Worm (Caenorhabditis elegans): ENCODE results near the gene Y24D9A.6.
A peak's percentile ranks its signal among the peaks of the same experiment; 100 is the strongest.

The Y24D9A.6 gene

DNA sequence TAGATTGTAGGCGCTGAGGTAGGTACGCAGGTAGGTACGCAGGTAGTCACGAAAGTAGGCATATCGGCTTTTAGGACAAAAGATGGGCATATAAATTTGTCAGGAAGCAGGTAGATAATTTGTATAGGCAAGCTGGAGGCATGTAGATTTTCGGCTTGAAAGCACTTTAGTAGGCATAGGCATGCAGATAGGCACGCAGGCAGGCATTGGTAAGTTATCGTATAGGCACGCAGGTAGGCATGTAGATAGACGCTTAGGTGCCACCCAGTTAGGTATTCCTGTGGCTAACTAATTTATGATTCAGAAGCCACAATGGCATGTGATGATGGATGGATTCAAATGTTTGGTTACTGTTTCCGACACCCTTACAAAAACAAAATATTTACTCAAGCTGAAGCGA, 22.8 kb upstream of the Y24D9A.6 start:
- TF ChIP-seq nhr-11 (tag; optimal IDR thresholded peaks at IDR 0.05) (no peak), aly-2 (tag; optimal IDR thresholded peaks at IDR 0.05) (no peak), sem-4 (tag; optimal IDR thresholded peaks at IDR 0.05) (no peak), C34F6.9 (tag; optimal IDR thresholded peaks at IDR 0.05) (no peak), ztf-4 (tag; optimal IDR thresholded peaks at IDR 0.05) (no peak), lin-13 (GFP tag; optimal IDR thresholded peaks at IDR 0.05) (no peak), ztf-11 (tag; optimal IDR thresholded peaks at IDR 0.05) (no peak), nhr-10 (tag; optimal IDR thresholded peaks at IDR 0.05) (no peak)

ce11 chrIV:4422029-4422428, 21.8 kb upstream of the Y24D9A.6 start, which contains the start of gene clec-175:
Gene clec-175 (plus strand): TSS chrIV:4422329.
- no peak for TF ChIP-seq ama-1 (optimal IDR thresholded peaks at IDR 0.05)
- TF ChIP-seq lin-39 (tag; optimal IDR thresholded peaks at IDR 0.05) = no peak
- TF ChIP-seq lin-13 (GFP tag; optimal IDR thresholded peaks at IDR 0.05) = no peak
- no peak for TF ChIP-seq nhr-21 (tag; optimal IDR thresholded peaks at IDR 0.05)
- no peak for TF ChIP-seq unc-62 (GFP tag; optimal IDR thresholded peaks at IDR 0.05)
- TF ChIP-seq nhr-11 (tag; optimal IDR thresholded peaks at IDR 0.05) = no peak
- no peak for TF ChIP-seq aly-2 (tag; optimal IDR thresholded peaks at IDR 0.05)
- no peak for TF ChIP-seq ceh-82 (tag; optimal IDR thresholded peaks at IDR 0.05)
- TF ChIP-seq nhr-10 (tag; optimal IDR thresholded peaks at IDR 0.05) = no peak
- no peak for TF ChIP-seq ztf-11 (tag; optimal IDR thresholded peaks at IDR 0.05)
- TF ChIP-seq mab-5 (tag; optimal IDR thresholded peaks at IDR 0.05) = no peak
- TF ChIP-seq F13H6.1 (tag; optimal IDR thresholded peaks at IDR 0.05) = no peak
- no peak for TF ChIP-seq alr-1 (tag; optimal IDR thresholded peaks at IDR 0.05)
- no peak for TF ChIP-seq ZK546.5 (tag; optimal IDR thresholded peaks at IDR 0.05)
- no peak for TF ChIP-seq nhr-6 (tag; optimal IDR thresholded peaks at IDR 0.05)
- TF ChIP-seq unc-39 (tag; optimal IDR thresholded peaks at IDR 0.05) = no peak
- no peak for TF ChIP-seq lin-11 (tag; optimal IDR thresholded peaks at IDR 0.05)
- TF ChIP-seq crh-2 (tag; optimal IDR thresholded peaks at IDR 0.05) = no peak
- no peak for TF ChIP-seq nhr-77 (tag; optimal IDR thresholded peaks at IDR 0.05)
- no peak for TF ChIP-seq nhr-12 (tag; optimal IDR thresholded peaks at IDR 0.05)

ce11 chrIV:4413114-4413513, 12.9 kb upstream of the Y24D9A.6 start:
- TF ChIP-seq fos-1 (tag; optimal IDR thresholded peaks at IDR 0.05) (no peak), alr-1 (tag; optimal IDR thresholded peaks at IDR 0.05) (no peak), F13H6.1 (tag; optimal IDR thresholded peaks at IDR 0.05) (no peak), nhr-10 (tag; optimal IDR thresholded peaks at IDR 0.05) (no peak), peb-1 (tag; optimal IDR thresholded peaks at IDR 0.05) (no peak), ama-1 (optimal IDR thresholded peaks at IDR 0.05) (no peak), nhr-6 (tag; optimal IDR thresholded peaks at IDR 0.05) (no peak)

DNA sequence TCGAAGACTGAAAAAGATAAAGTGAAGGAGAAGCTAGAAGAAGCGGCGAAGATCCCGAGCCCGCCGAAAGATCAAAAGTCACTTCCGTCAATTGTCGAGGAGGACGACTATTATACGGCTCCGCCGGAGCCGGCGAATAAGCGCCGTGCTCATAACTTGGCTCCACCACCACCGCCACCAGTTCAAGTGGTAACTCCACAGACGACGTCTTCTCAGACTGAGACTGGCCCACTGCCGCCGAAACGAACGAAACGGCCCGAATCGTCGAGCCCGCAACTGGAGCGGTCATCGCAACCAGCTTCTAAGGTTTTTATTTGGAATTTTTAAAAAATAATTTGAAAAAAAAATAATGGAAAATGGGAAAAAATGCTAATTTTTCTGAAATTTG, 11.7 kb upstream of the Y24D9A.6 start:
- no peak for TF ChIP-seq sem-4 (tag; optimal IDR thresholded peaks at IDR 0.05)
- no peak for TF ChIP-seq ztf-1 (GFP tag; conservative IDR thresholded peaks at IDR 0.05)
- TF ChIP-seq nhr-10 (tag; optimal IDR thresholded peaks at IDR 0.05) = no peak
- no peak for TF ChIP-seq unc-39 (tag; optimal IDR thresholded peaks at IDR 0.05)
- TF ChIP-seq lin-39 (tag; optimal IDR thresholded peaks at IDR 0.05) = no peak
- no peak for TF ChIP-seq ceh-16 (tag; optimal IDR thresholded peaks at IDR 0.05)
- no peak for TF ChIP-seq nhr-237 (tag; optimal IDR thresholded peaks at IDR 0.05)
- TF ChIP-seq nhr-77 (tag; optimal IDR thresholded peaks at IDR 0.05) = no peak
- no peak for TF ChIP-seq ceh-82 (tag; optimal IDR thresholded peaks at IDR 0.05)

ce11 chrIV:4411311-4411947, 11.2 kb upstream of the Y24D9A.6 start:
- TF ChIP-seq snpc-4 (tag; optimal IDR thresholded peaks at IDR 0.05) (no peak), ama-1 (optimal IDR thresholded peaks at IDR 0.05) (peak; percentile 7), sem-4 (tag; optimal IDR thresholded peaks at IDR 0.05) (no peak)

DNA sequence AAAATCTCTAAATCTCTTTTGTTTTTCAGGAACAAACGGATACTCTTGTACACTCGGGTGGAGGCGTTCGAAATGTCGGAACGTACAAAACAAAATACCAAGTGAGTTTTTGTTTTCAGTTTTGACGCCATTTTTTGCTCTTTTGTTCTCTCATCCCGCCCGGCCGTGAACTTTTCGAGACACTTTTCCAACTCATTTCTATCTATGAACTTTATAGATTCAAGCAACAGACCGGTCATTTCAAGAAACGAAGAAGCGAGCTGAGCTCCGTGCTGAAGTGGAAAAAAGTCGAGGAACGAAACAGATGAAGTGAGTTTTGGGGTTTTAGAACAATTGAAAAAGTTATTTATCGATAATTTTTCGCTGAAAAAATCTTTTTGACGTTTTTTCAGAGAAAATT, 10.3 kb upstream of the Y24D9A.6 start:
- TF ChIP-seq lin-39 (tag; optimal IDR thresholded peaks at IDR 0.05) = no peak
- no peak for TF ChIP-seq mab-5 (tag; optimal IDR thresholded peaks at IDR 0.05)
- TF ChIP-seq dmd-4 (tag; optimal IDR thresholded peaks at IDR 0.05) = no peak

DNA sequence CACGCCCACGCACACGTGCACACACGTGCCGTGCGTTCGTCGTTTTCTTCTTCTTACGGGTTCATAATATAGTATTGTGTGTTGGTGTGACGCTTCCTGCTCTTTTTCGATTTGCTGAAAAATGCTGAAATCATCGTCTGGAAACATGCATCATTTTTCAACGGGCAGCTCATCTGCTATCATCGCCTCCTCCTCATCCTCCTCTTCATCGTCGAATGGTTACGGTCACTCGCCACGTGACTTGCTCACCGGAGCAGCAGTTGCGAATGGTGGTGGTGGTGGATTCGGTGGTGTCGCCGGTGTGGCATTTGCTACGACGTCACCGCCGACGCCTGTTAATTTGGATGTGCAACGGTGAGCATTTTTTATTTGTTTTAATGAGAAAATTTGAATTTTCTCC, 8.5 kb upstream of the Y24D9A.6 start:
- TF ChIP-seq alr-1 (tag; optimal IDR thresholded peaks at IDR 0.05) (no peak), nhr-6 (tag; optimal IDR thresholded peaks at IDR 0.05) (no peak), peb-1 (tag; optimal IDR thresholded peaks at IDR 0.05) (no peak), unc-39 (tag; optimal IDR thresholded peaks at IDR 0.05) (no peak), mab-5 (tag; optimal IDR thresholded peaks at IDR 0.05) (no peak)
